Worm (Caenorhabditis elegans): Measurements from ENCODE around the gene spcs-2.

DNA sequence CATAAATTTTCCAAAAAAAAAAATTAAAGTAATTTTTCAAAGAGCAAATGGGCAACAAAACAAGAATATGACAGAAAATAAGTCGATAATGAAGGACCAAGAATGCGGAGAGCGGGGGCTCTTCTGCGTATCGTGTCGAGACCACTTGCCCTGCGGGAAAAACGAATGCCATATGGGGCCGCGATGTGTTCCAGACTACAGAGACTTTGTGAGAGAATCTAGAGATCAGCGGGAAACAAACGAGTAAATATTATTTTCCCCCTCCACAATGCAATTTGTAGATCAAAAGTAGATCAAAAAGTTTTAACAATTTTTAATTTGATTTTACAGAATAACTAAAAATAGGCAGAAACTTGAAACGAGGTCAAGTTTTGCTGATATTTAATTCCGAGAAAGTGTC lies 34.6 kb upstream of the spcs-2 start:
- TF ChIP-seq B0019.2 (GFP tag; conservative IDR thresholded peaks at IDR 0.05), result no peak
- TF ChIP-seq dox-1 (GFP tag; IDR thresholded peaks at IDR 0.05), result no peak
- TF ChIP-seq snpc-4 (GFP tag; optimal IDR thresholded peaks at IDR 0.05), result no peak
- no peak for TF ChIP-seq snpc-4 (tag; optimal IDR thresholded peaks at IDR 0.05)
